Worm (Caenorhabditis elegans): ENCODE data around the gene B0302.4.

Gene B0302.4

DNA sequence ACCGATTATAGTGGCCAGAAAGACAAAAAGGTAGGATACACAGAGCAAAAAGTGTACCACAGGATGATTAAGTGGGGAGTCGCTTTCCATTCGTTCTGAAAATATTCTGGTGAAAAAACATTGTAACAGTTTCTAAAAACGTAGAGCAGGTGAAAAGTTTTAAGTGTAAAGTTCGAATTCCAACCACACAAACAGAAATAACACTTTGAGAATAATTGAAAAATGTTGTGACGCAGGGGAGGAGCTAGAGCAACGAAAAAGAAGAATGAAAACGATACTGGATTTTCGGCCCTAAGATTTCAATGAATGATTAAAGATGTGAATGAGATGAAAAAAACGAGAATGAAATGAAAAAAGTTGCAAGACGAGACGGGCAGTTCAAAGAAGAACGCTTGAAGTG, 18.7 kb downstream of the B0302.4 start, which contains the start of gene npr-21:
Gene npr-21 (minus strand): TSS at position 101 of the 400 bp plus-strand sequence.
- TF ChIP-seq fkh-10 (GFP tag; optimal IDR thresholded peaks at IDR 0.05) (no peak), efl-3 (GFP tag; optimal IDR thresholded peaks at IDR 0.05) (no peak), ceh-88 (GFP tag; IDR thresholded peaks at IDR 0.05) (no peak), nhr-90 (tag; optimal IDR thresholded peaks at IDR 0.05; ENCODE audit: poor library complexity) (no peak), mef-2 (tag; optimal IDR thresholded peaks at IDR 0.05) (no peak), vab-15 (tag; optimal IDR thresholded peaks at IDR 0.05) (no peak), fkh-8 (tag; optimal IDR thresholded peaks at IDR 0.05) (no peak), dsc-1 (tag; optimal IDR thresholded peaks at IDR 0.05) (no peak), ztf-11 (tag; optimal IDR thresholded peaks at IDR 0.05) (no peak), Y116A8C.19 (tag; optimal IDR thresholded peaks at IDR 0.05; ENCODE audit: borderline replicate concordance) (no peak), nhr-12 (tag; optimal IDR thresholded peaks at IDR 0.05) (no peak), jun-1 (tag; optimal IDR thresholded peaks at IDR 0.05) (no peak), C16A3.4 (tag; optimal IDR thresholded peaks at IDR 0.05) (no peak), nhr-47 (tag; optimal IDR thresholded peaks at IDR 0.05) (no peak)

DNA sequence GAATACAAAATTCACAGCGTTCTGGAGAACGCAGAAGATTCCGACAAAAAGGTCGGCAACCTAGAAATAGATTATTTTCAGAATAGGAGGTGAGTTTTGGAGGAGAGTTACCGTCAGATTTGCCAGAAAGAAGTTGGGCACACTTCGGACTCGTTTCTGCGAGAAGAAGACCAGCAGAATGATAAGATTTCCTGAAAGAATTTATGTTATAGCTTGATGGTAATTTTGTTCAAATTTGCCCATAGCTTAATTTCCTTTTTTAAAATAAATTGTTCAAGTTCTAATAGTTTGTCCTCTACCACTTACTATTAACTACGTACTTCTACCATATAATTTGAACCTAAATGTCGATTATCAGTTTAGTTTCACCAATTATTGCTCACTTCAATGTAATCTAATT, 19.5 kb downstream of the B0302.4 start:
- TF ChIP-seq pqm-1 (tag; optimal IDR thresholded peaks at IDR 0.05) = no peak
- no peak for TF ChIP-seq elt-2 (tag; optimal IDR thresholded peaks at IDR 0.05)
- TF ChIP-seq dpl-1 (GFP tag; optimal IDR thresholded peaks at IDR 0.05) = no peak
- TF ChIP-seq ces-1 (GFP tag; optimal IDR thresholded peaks at IDR 0.05) = no peak
- no peak for TF ChIP-seq mab-9 (GFP tag; IDR thresholded peaks at IDR 0.05)
- no peak for TF ChIP-seq nhr-12 (tag; optimal IDR thresholded peaks at IDR 0.05)
- TF ChIP-seq ceh-82 (tag; optimal IDR thresholded peaks at IDR 0.05) = no peak
- TF ChIP-seq tlp-1 (tag; optimal IDR thresholded peaks at IDR 0.05) = no peak
- TF ChIP-seq ceh-90 (tag; optimal IDR thresholded peaks at IDR 0.05) = no peak
- TF ChIP-seq unc-30 (tag; optimal IDR thresholded peaks at IDR 0.05) = no peak
- TF ChIP-seq lin-15B (tag; optimal IDR thresholded peaks at IDR 0.05) = no peak
- TF ChIP-seq hpl-2 (GFP tag; optimal IDR thresholded peaks at IDR 0.05) = no peak

DNA sequence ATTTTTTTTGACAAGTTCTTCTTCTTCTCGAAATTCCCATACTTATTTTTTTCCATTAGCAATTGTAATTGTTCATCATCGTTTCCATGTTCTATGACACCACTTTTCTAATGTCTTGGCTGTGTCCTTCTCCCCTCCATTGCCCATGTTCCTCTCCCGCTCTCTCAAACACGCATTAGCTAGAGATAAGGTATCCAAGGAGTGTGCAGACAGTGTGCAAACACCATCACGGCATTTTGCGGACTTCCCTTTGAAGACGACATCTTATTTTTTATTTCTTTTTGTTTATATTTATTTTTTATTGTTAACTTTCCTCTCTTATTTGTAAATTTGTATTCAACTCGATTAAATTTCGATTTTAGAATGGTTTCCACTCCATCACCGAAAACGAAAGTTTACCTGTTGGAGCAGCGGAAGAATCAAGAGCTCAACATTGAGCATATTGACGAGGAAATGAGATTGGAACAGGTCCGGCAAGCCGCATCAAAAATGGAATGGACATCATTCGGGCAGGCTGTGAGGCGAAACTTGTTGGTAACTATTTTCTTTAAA, 25.3 kb downstream of the B0302.4 start, which contains the start of gene mdt-1.2:
Gene mdt-1.2 (plus strand): TSS at position 363 of the 552 bp plus-strand sequence.
- TF ChIP-seq nhr-77 (tag; optimal IDR thresholded peaks at IDR 0.05) = peak; percentile 47
- no peak for TF ChIP-seq jun-1 (tag; optimal IDR thresholded peaks at IDR 0.05)
- TF ChIP-seq zag-1 (tag; optimal IDR thresholded peaks at IDR 0.05) = no peak
- peak; percentile 62 for TF ChIP-seq unc-86 (tag; optimal IDR thresholded peaks at IDR 0.05)
- TF ChIP-seq ztf-4 (tag; optimal IDR thresholded peaks at IDR 0.05) = peak; percentile 44
- TF ChIP-seq ceh-8 (GFP tag; optimal IDR thresholded peaks at IDR 0.05) = peak; percentile 24
- TF ChIP-seq C16A3.4 (tag; optimal IDR thresholded peaks at IDR 0.05) = peak; percentile 82
- TF ChIP-seq snu-23 (GFP tag; optimal IDR thresholded peaks at IDR 0.05) = peak; percentile 88
- TF ChIP-seq elt-3 (tag; optimal IDR thresholded peaks at IDR 0.05) = peak in 2 of 6 experiments; percentile 49 to 59
- TF ChIP-seq lin-13 (GFP tag; optimal IDR thresholded peaks at IDR 0.05) = peak; percentile 34
- TF ChIP-seq unc-30 (tag; optimal IDR thresholded peaks at IDR 0.05) = no peak
- TF ChIP-seq ceh-88 (GFP tag; IDR thresholded peaks at IDR 0.05) = no peak
- no peak for TF ChIP-seq unc-98 (GFP tag; IDR thresholded peaks at IDR 0.05)
- peak; percentile 76 to 78 for TF ChIP-seq lsy-2 (tag; optimal IDR thresholded peaks at IDR 0.05)
- peak; percentile 76 for TF ChIP-seq nhr-90 (tag; optimal IDR thresholded peaks at IDR 0.05; ENCODE audit: poor library complexity)
- peak; percentile 84 for TF ChIP-seq swsn-7 (tag; optimal IDR thresholded peaks at IDR 0.05)
- TF ChIP-seq nhr-84 (tag; optimal IDR thresholded peaks at IDR 0.05) = no peak
- no peak for TF ChIP-seq sox-4 (tag; optimal IDR thresholded peaks at IDR 0.05)
- peak; percentile 77 for TF ChIP-seq tbx-2 (tag; optimal IDR thresholded peaks at IDR 0.05)
- TF ChIP-seq ceh-90 (tag; optimal IDR thresholded peaks at IDR 0.05) = no peak
- peak; percentile 33 for TF ChIP-seq fos-1 (tag; optimal IDR thresholded peaks at IDR 0.05)
- no peak for TF ChIP-seq ama-1 (optimal IDR thresholded peaks at IDR 0.05)
- TF ChIP-seq sptf-1 (tag; optimal IDR thresholded peaks at IDR 0.05) = no peak
- TF ChIP-seq nhr-76 (tag; optimal IDR thresholded peaks at IDR 0.05) = no peak
- TF ChIP-seq Y116A8C.19 (tag; optimal IDR thresholded peaks at IDR 0.05; ENCODE audit: borderline replicate concordance) = no peak
- no peak for TF ChIP-seq zip-4 (GFP tag; optimal IDR thresholded peaks at IDR 0.05)
- peak; percentile 77 for TF ChIP-seq skn-1 (tag; optimal IDR thresholded peaks at IDR 0.05)
- no peak for TF ChIP-seq unc-62 (GFP tag; optimal IDR thresholded peaks at IDR 0.05)
- no peak for TF ChIP-seq nhr-237 (tag; optimal IDR thresholded peaks at IDR 0.05)
- peak; percentile 82 for TF ChIP-seq nhr-47 (tag; optimal IDR thresholded peaks at IDR 0.05)
- peak; percentile 49 for TF ChIP-seq isw-1 (GFP tag; IDR thresholded peaks at IDR 0.05)
- TF ChIP-seq lin-14 (GFP tag; optimal IDR thresholded peaks at IDR 0.05) = peak; percentile 92
- TF ChIP-seq xbp-1 (tag; optimal IDR thresholded peaks at IDR 0.05) = peak; percentile 68
